Fruit fly (Drosophila melanogaster): Measurements from ENCODE around the gene sordd1.

sordd1 gene

dm6 chrX:15788235-15789187 is 7.3 kb downstream of the sordd1 start, which contains the start of gene Rhp:
Gene Rhp (plus strand): TSS chrX:15788897.
- TF ChIP-seq gsb-n (tag; optimal IDR thresholded peaks at IDR 0.05) (peak; percentile 46), CG4707 (GFP tag; optimal IDR thresholded peaks at IDR 0.05) (peak; percentile 62), sens-2 (GFP tag; IDR thresholded peaks at IDR 0.05) (no peak), peb (GFP tag; IDR thresholded peaks at IDR 0.05) (no peak), Dip2 (GFP tag; IDR thresholded peaks at IDR 0.05) (no peak), CG2712 (tag; optimal IDR thresholded peaks at IDR 0.05) (peak; percentile 26), gt (GFP tag; IDR thresholded peaks at IDR 0.05) (no peak), CG8924 (tag; optimal IDR thresholded peaks at IDR 0.05) (peak; percentile 33), btn (GFP tag; optimal IDR thresholded peaks at IDR 0.05) (no peak), CG5180 (GFP tag; optimal IDR thresholded peaks at IDR 0.05) (peak; percentile 56), CG30431 (GFP tag; optimal IDR thresholded peaks at IDR 0.05) (no peak), Chrac-16 (GFP tag; optimal IDR thresholded peaks at IDR 0.05) (no peak), CG6854 (GFP tag; optimal IDR thresholded peaks at IDR 0.05) (no peak), CG2120 (GFP tag; optimal IDR thresholded peaks at IDR 0.05) (no peak), CG3995 (GFP tag; optimal IDR thresholded peaks at IDR 0.05) (peak; percentile 51), NfI (GFP tag; optimal IDR thresholded peaks at IDR 0.05) (peak; percentile 0), CrebB (tag; optimal IDR thresholded peaks at IDR 0.05) (peak; percentile 76), br (optimal IDR thresholded peaks at IDR 0.05) (no peak), CG13123 (GFP tag; optimal IDR thresholded peaks at IDR 0.05) (no peak), eve (GFP tag; optimal IDR thresholded peaks at IDR 0.05) (no peak), Hr51 (GFP tag; optimal IDR thresholded peaks at IDR 0.05) (no peak), unpg (GFP tag; optimal IDR thresholded peaks at IDR 0.05) (peak; percentile 51), Adf1 (GFP tag; IDR thresholded peaks at IDR 0.05) (no peak), Optix (GFP tag; IDR thresholded peaks at IDR 0.05) (no peak), bbx (GFP tag; IDR thresholded peaks at IDR 0.05; ENCODE audit: partially characterized antibody) (peak; percentile 50; the same call in 1 of the 2 replicates), scrt (GFP tag; optimal IDR thresholded peaks at IDR 0.05) (peak; percentile 3), HHEX (GFP tag; optimal IDR thresholded peaks at IDR 0.05) (peak; percentile 51), CG7987 (GFP tag; optimal IDR thresholded peaks at IDR 0.05) (peak; percentile 62), Antp (GFP tag; optimal IDR thresholded peaks at IDR 0.05) (no peak), tio (GFP tag; optimal IDR thresholded peaks at IDR 0.05) (no peak), vvl (GFP tag; IDR thresholded peaks at IDR 0.05) (no peak), CG8944 (GFP tag; optimal IDR thresholded peaks at IDR 0.05) (no peak), Trl (optimal IDR thresholded peaks at IDR 0.05) (no peak), Trl (GFP tag; optimal IDR thresholded peaks at IDR 0.05) (no peak), CG13894 (tag; optimal IDR thresholded peaks at IDR 0.05) (no peak), Kr (GFP tag; optimal IDR thresholded peaks at IDR 0.05) (no peak), HLH3B (GFP tag; IDR thresholded peaks at IDR 0.05) (no peak), CG15011 (GFP tag; optimal IDR thresholded peaks at IDR 0.05) (no peak), CG11695 (GFP tag; IDR thresholded peaks at IDR 0.05) (0 out of 3 replicates have a peak, but pooled peaks have one; percentile 34), D (optimal IDR thresholded peaks at IDR 0.05) (no peak), D (GFP tag; optimal IDR thresholded peaks at IDR 0.05) (peak; percentile 43), CG1529 (GFP tag; optimal IDR thresholded peaks at IDR 0.05) (peak; percentile 51), dpn (GFP tag; optimal IDR thresholded peaks at IDR 0.05) (no peak), CG12071 (GFP tag; optimal IDR thresholded peaks at IDR 0.05) (peak; percentile 69), gem (tag; optimal IDR thresholded peaks at IDR 0.05) (peak; percentile 68), Oaz (GFP tag; IDR thresholded peaks at IDR 0.05) (no peak), Dfd (GFP tag; optimal IDR thresholded peaks at IDR 0.05) (no peak), CG10431 (GFP tag; optimal IDR thresholded peaks at IDR 0.05) (peak; percentile 55), CG3847 (GFP tag; IDR thresholded peaks at IDR 0.05) (no peak), Oli (tag; optimal IDR thresholded peaks at IDR 0.05) (peak; percentile 16)
